Fruit fly (Drosophila melanogaster) whole organism, embryonic: ENCODE results near the gene tra.

ENCODE experiments used
- CG10147 ChIP-seq: fragments of 200-800 bp; sonication (Bioruptor generic); optimal IDR thresholded peaks from 2 replicates; lab custom pipeline; 2019; ENCODE audit warnings: missing biosample characterization, mild to moderate bottlenecking, missing genetic modification characterization, moderate library complexity
- CG10274 ChIP-seq: fragments of 200-800 bp; sonication (Bioruptor generic); optimal IDR thresholded peaks from 3 replicates; lab custom pipeline; 2017; ENCODE audit warnings: missing biosample characterization, mild to moderate bottlenecking, missing genetic modification characterization
- CG11093 ChIP-seq: fragments of 200-800 bp; sonication (Bioruptor generic); IDR thresholded peaks from 3 replicates; pipeline ENCODE4 v1.3.6; 2022; ENCODE audit warnings: missing biosample characterization, missing genetic modification characterization
- CG14014 ChIP-seq: fragments of 200-800 bp; sonication (Bioruptor generic); IDR thresholded peaks from 2 replicates; pipeline ENCODE4 v1.3.6; 2022; ENCODE audit warnings: missing biosample characterization, missing genetic modification characterization
- CG14667 ChIP-seq: fragments of 200-800 bp; sonication (Bioruptor generic); IDR thresholded peaks from 2 replicates; pipeline ENCODE4 v1.3.6; 2022; ENCODE audit warnings: missing biosample characterization, missing genetic modification characterization
- CG15601 ChIP-seq: fragments of 200-800 bp; sonication (Bioruptor generic); optimal IDR thresholded peaks from 3 replicates; lab custom pipeline; 2019; ENCODE audit warnings: missing biosample characterization, mild to moderate bottlenecking, missing genetic modification characterization, moderate library complexity
- CG18764 ChIP-seq: fragments of 200-800 bp; sonication (Bioruptor generic); optimal IDR thresholded peaks from 3 replicates; lab custom pipeline; 2016; ENCODE audit warnings: missing biosample characterization, missing genetic modification characterization
- CG2712 ChIP-seq: fragments of 200-800 bp; optimal IDR thresholded peaks from 3 replicates; lab custom pipeline; 2019; ENCODE audit warnings: missing biosample characterization, mild to moderate bottlenecking, missing genetic modification characterization, moderate library complexity
- CG30403 ChIP-seq: fragments of 200-800 bp; sonication (Bioruptor generic); optimal IDR thresholded peaks from 3 replicates; lab custom pipeline; 2016; ENCODE audit warnings: missing biosample characterization, missing genetic modification characterization
- CG3838 ChIP-seq: fragments of 200-800 bp; sonication (Bioruptor generic); optimal IDR thresholded peaks from 3 replicates; lab custom pipeline; 2016; ENCODE audit warnings: missing biosample characterization, missing genetic modification characterization
- CG3995 ChIP-seq: fragments of 200-800 bp; sonication (Bioruptor generic); optimal IDR thresholded peaks from 3 replicates; lab custom pipeline; 2016; ENCODE audit warnings: missing biosample characterization, missing genetic modification characterization
- CG4707 ChIP-seq: fragments of 200-800 bp; sonication (Bioruptor generic); optimal IDR thresholded peaks from 2 replicates; lab custom pipeline; 2018; ENCODE audit warnings: missing biosample characterization, mild to moderate bottlenecking, missing genetic modification characterization, moderate library complexity
- CG4730 ChIP-seq: fragments of 200-800 bp; sonication (Bioruptor generic); IDR thresholded peaks from 2 replicates; pipeline ENCODE4 v1.3.6; 2022; ENCODE audit warnings: missing biosample characterization, missing genetic modification characterization
- CG7372 ChIP-seq: fragments of 200-800 bp; sonication (Bioruptor generic); IDR thresholded peaks from 2 replicates; pipeline ENCODE4 v1.3.6; 2022; ENCODE audit warnings: missing biosample characterization, missing genetic modification characterization
- CG7928 ChIP-seq: fragments of 200-800 bp; sonication (Bioruptor generic); optimal IDR thresholded peaks from 2 replicates; lab custom pipeline; 2017; ENCODE audit warnings: missing biosample characterization, mild to moderate bottlenecking, missing genetic modification characterization
- CG9727 ChIP-seq: fragments of 200-800 bp; sonication (Bioruptor generic); optimal IDR thresholded peaks from 3 replicates; lab custom pipeline; 2017; ENCODE audit warnings: missing biosample characterization, mild to moderate bottlenecking, missing genetic modification characterization
- Dref ChIP-seq: fragments of 200-800 bp; sonication (Bioruptor generic); IDR thresholded peaks from 2 replicates; pipeline ENCODE4 v1.3.6; 2022; ENCODE audit warnings: missing biosample characterization, missing genetic modification characterization
- Drgx ChIP-seq: fragments of 200-800 bp; sonication (Bioruptor generic); IDR thresholded peaks from 2 replicates; pipeline ENCODE4 v1.3.6; 2022; ENCODE audit warnings: missing biosample characterization, missing genetic modification characterization
- H2.0 ChIP-seq: fragments of 200-800 bp; sonication (Bioruptor generic); IDR thresholded peaks from 2 replicates; pipeline ENCODE4 v1.3.6; 2022; ENCODE audit warnings: missing biosample characterization, missing genetic modification characterization
- HLHmδ ChIP-seq: fragments of 200-800 bp; sonication (Bioruptor generic); optimal IDR thresholded peaks from 2 replicates; lab custom pipeline; 2018; ENCODE audit warnings: missing biosample characterization, mild to moderate bottlenecking, missing genetic modification characterization, moderate library complexity
- HmgD ChIP-seq: fragments of 200-800 bp; sonication (Bioruptor generic); optimal IDR thresholded peaks from 3 replicates; lab custom pipeline; 2016; ENCODE audit warnings: missing biosample characterization, missing genetic modification characterization
- Lhr ChIP-seq: fragments of 200-800 bp; sonication (Bioruptor generic); optimal IDR thresholded peaks from 3 replicates; lab custom pipeline; 2017; ENCODE audit warnings: mild to moderate bottlenecking, missing biosample characterization, missing genetic modification reagents, missing genetic modification characterization
- NfI ChIP-seq: fragments of 200-800 bp; sonication (Bioruptor generic); optimal IDR thresholded peaks from 3 replicates; lab custom pipeline; 2018; ENCODE audit warnings: missing biosample characterization, mild to moderate bottlenecking, missing genetic modification characterization, moderate library complexity
- Oli ChIP-seq: fragments of 200-800 bp; sonication (Bioruptor generic); optimal IDR thresholded peaks from 2 replicates; lab custom pipeline; 2018; ENCODE audit warnings: missing biosample characterization, mild to moderate bottlenecking, missing genetic modification characterization, moderate library complexity
- Opbp ChIP-seq: fragments of 200-800 bp; sonication (Bioruptor generic); IDR thresholded peaks from 3 replicates; pipeline ENCODE4 v1.3.6; 2022; ENCODE audit warnings: missing biosample characterization, missing genetic modification characterization; ENCODE audit not compliant: partially characterized antibody
- Scr ChIP-seq: fragments of 200-800 bp; sonication (Bioruptor generic); IDR thresholded peaks from 2 replicates; pipeline ENCODE4 v1.3.6; 2022; ENCODE audit warnings: missing biosample characterization, missing genetic modification characterization; ENCODE audit not compliant: partially characterized antibody
- Sox100B ChIP-seq: fragments of 200-800 bp; sonication (Bioruptor generic); optimal IDR thresholded peaks from 3 replicates; lab custom pipeline; 2018; ENCODE audit warnings: missing biosample characterization, mild to moderate bottlenecking, missing genetic modification characterization
- Sry-δ ChIP-seq: fragments of 200-800 bp; sonication (Bioruptor generic); optimal IDR thresholded peaks from 2 replicates; lab custom pipeline; 2016; ENCODE audit warnings: missing biosample characterization, missing genetic modification characterization
- YL-1 ChIP-seq: fragments of 200-800 bp; sonication (Bioruptor generic); optimal IDR thresholded peaks from 3 replicates; lab custom pipeline; 2017; ENCODE audit warnings: missing biosample characterization, mild to moderate bottlenecking, missing genetic modification characterization
- ara ChIP-seq: fragments of 200-800 bp; sonication (Bioruptor generic); IDR thresholded peaks from 2 replicates; pipeline ENCODE4 v1.3.6; 2022; ENCODE audit warnings: missing biosample characterization, missing genetic modification characterization
- bigmax ChIP-seq: fragments of 200-800 bp; sonication (Bioruptor generic); optimal IDR thresholded peaks from 2 replicates; lab custom pipeline; 2018; ENCODE audit warnings: missing biosample characterization, mild to moderate bottlenecking, missing genetic modification characterization
- chif ChIP-seq, 2 experiments: fragments of 200-800 bp; sonication (Bioruptor generic); optimal IDR thresholded peaks; 3 replicates each; lab custom pipeline; 2016; ENCODE audit warnings: missing biosample characterization in 2 of 2, missing genetic modification characterization in 2 of 2
- crp ChIP-seq, 2 experiments: fragments of 200-800 bp; sonication (Bioruptor generic); optimal IDR thresholded peaks; 2 replicates in 1 of 2; 3 replicates in 1 of 2; lab custom pipeline; 2017; ENCODE audit warnings: missing biosample characterization in 2 of 2, missing genetic modification characterization in 2 of 2, mild to moderate bottlenecking in 1 of 2, moderate library complexity in 1 of 2
- fd96Cb ChIP-seq: fragments of 200-800 bp; sonication (Bioruptor generic); optimal IDR thresholded peaks from 2 replicates; lab custom pipeline; 2018; ENCODE audit warnings: missing biosample characterization, mild to moderate bottlenecking, missing genetic modification characterization, moderate library complexity
- fru ChIP-seq: fragments of >200 bp; optimal IDR thresholded peaks from 2 replicates; lab custom pipeline; 2017
- ftz-f1 ChIP-seq: fragments of 200-800 bp; sonication (Bioruptor generic); optimal IDR thresholded peaks from 2 replicates; lab custom pipeline; 2016; ENCODE audit warnings: missing biosample characterization, missing genetic modification characterization
- gcm ChIP-seq: fragments of 200-800 bp; sonication (Bioruptor generic); optimal IDR thresholded peaks from 2 replicates; lab custom pipeline; 2019; ENCODE audit warnings: missing biosample characterization, mild to moderate bottlenecking, missing genetic modification characterization, moderate library complexity
- knrl ChIP-seq: fragments of 200-800 bp; sonication (Bioruptor generic); IDR thresholded peaks from 3 replicates; pipeline ENCODE4 v1.3.6; 2022; ENCODE audit warnings: missing biosample characterization, missing genetic modification characterization; ENCODE audit not compliant: partially characterized antibody
- nerfin-1 ChIP-seq: fragments of 200-800 bp; sonication (Bioruptor generic); optimal IDR thresholded peaks from 3 replicates; lab custom pipeline; 2019; ENCODE audit warnings: missing biosample characterization, mild to moderate bottlenecking, missing genetic modification characterization, moderate library complexity
- org-1 ChIP-seq: fragments of 200-800 bp; sonication (Bioruptor generic); optimal IDR thresholded peaks from 2 replicates; lab custom pipeline; 2017; ENCODE audit warnings: missing biosample characterization, missing genetic modification characterization
- otp ChIP-seq: fragments of 200-800 bp; sonication (Bioruptor generic); IDR thresholded peaks from 3 replicates; pipeline ENCODE4, ENCODE4 v1.3.6; 2022; ENCODE audit warnings: missing biosample characterization, missing genetic modification characterization
- phol ChIP-seq: fragments of 200-800 bp; sonication (Bioruptor generic); optimal IDR thresholded peaks from 3 replicates; lab custom pipeline; 2018; ENCODE audit warnings: missing biosample characterization, mild to moderate bottlenecking, missing genetic modification characterization, moderate library complexity
- pnt ChIP-seq: fragments of 200-800 bp; sonication (Bioruptor generic); optimal IDR thresholded peaks from 3 replicates; lab custom pipeline; 2016; ENCODE audit warnings: missing biosample characterization, missing genetic modification characterization
- row ChIP-seq: fragments of 200-800 bp; sonication (Bioruptor generic); IDR thresholded peaks from 3 replicates; pipeline ENCODE4 v1.3.6; 2022; ENCODE audit warnings: missing biosample characterization, missing genetic modification characterization
- scrt ChIP-seq: fragments of 200-800 bp; sonication (Bioruptor generic); optimal IDR thresholded peaks from 2 replicates; lab custom pipeline; 2018; ENCODE audit warnings: missing biosample characterization, mild to moderate bottlenecking, missing genetic modification characterization, moderate library complexity
- slbo ChIP-seq: fragments of 200-800 bp; sonication (Bioruptor generic); IDR thresholded peaks from 2 replicates; pipeline ENCODE4 v1.3.6; 2022; ENCODE audit warnings: missing biosample characterization, missing genetic modification characterization
- sna ChIP-seq: fragments of 200-800 bp; sonication (Bioruptor generic); IDR thresholded peaks from 2 replicates; pipeline ENCODE4 v1.3.6; 2022; ENCODE audit warnings: missing biosample characterization, missing genetic modification characterization; ENCODE audit not compliant: partially characterized antibody
- sr ChIP-seq: fragments of 200-800 bp; sonication (Bioruptor generic); IDR thresholded peaks from 3 replicates; pipeline ENCODE4 v1.3.6; 2022; ENCODE audit warnings: missing biosample characterization, missing genetic modification characterization
- stwl ChIP-seq: fragments of 200-800 bp; sonication (Bioruptor generic); optimal IDR thresholded peaks from 3 replicates; lab custom pipeline; 2018; ENCODE audit warnings: missing biosample characterization, mild to moderate bottlenecking, missing genetic modification characterization, moderate library complexity
- tx ChIP-seq: fragments of 200-800 bp; sonication (Bioruptor generic); optimal IDR thresholded peaks from 2 replicates; lab custom pipeline; 2016; ENCODE audit warnings: missing biosample characterization, missing genetic modification characterization

Gene tra

dm6 chr3L:16584074-16584578 lies 6.7 kb downstream of the tra start, which contains the start of gene UQCR-C2 (continued):
- TF ChIP-seq scrt (GFP tag; lab: Kevin White, UChicago) = no peak
- TF ChIP-seq CG14014 (GFP tag; lab: Robert Waterston, UW) = peak; percentile 19; the same call in 1 of the 2 replicates
- TF ChIP-seq row (GFP tag; lab: Robert Waterston, UW) = peak; percentile 92
- peak; percentile 46 for TF ChIP-seq phol
- TF ChIP-seq YL-1 (GFP tag; lab: Kevin White, UChicago) = peak; percentile 92
- peak; percentile 37 for TF ChIP-seq Dref (GFP tag; lab: Robert Waterston, UW)
- no peak for TF ChIP-seq tx (GFP tag; lab: Kevin White, UChicago)
- TF ChIP-seq H2.0 (GFP tag; lab: Robert Waterston, UW) = no peak
- TF ChIP-seq CG18764 (GFP tag; lab: Kevin White, UChicago) = no peak
- no peak for TF ChIP-seq Sox100B (GFP tag; lab: Kevin White, UChicago)
- TF ChIP-seq org-1 (GFP tag; lab: Kevin White, UChicago) = no peak
- no peak for TF ChIP-seq CG4707
- TF ChIP-seq gcm (GFP tag; lab: Kevin White, UChicago) = no peak
- peak; percentile 8 for TF ChIP-seq NfI
- peak; percentile 14 for TF ChIP-seq CG15601 (tag; lab: Kevin White, UChicago)
- TF ChIP-seq pnt (GFP tag; lab: Kevin White, UChicago) = no peak
- peak in 1 of 2 experiments; percentile 83 for TF ChIP-seq crp (GFP tag; optimal IDR thresholded peaks at IDR 0.05; lab: Kevin White, UChicago)
- no peak for TF ChIP-seq chif (GFP tag; optimal IDR thresholded peaks at IDR 0.05; lab: Kevin White, UChicago)
- TF ChIP-seq knrl = peak; percentile 35; the same call in 1 of the 3 replicates
- TF ChIP-seq Drgx = no peak
- TF ChIP-seq CG3995 (GFP tag; lab: Kevin White, UChicago) = peak; percentile 100
- no peak for TF ChIP-seq HLHmδ (GFP tag; lab: Kevin White, UChicago)
- peak; percentile 44; the same call in 1 of the 2 replicates for TF ChIP-seq sna (GFP tag; lab: Robert Waterston, UW)
- no peak for TF ChIP-seq fd96Cb (tag; lab: Kevin White, UChicago)
- TF ChIP-seq ara (GFP tag; lab: Robert Waterston, UW) = no peak
- TF ChIP-seq bigmax (GFP tag; lab: Kevin White, UChicago) = peak; percentile 86
- TF ChIP-seq Sry-δ (GFP tag; lab: Kevin White, UChicago) = peak; percentile 67
- peak; percentile 42; the same call in 1 of the 3 replicates for TF ChIP-seq Opbp (GFP tag; lab: Robert Waterston, UW)
- TF ChIP-seq sr (GFP tag; lab: Robert Waterston, UW) = no peak
- no peak for TF ChIP-seq fru (lab: Kevin White, UChicago)
- no peak for TF ChIP-seq CG14667 (GFP tag; lab: Robert Waterston, UW)
- peak; percentile 25 for TF ChIP-seq Scr (GFP tag; lab: Robert Waterston, UW)
- TF ChIP-seq CG7372 (GFP tag; lab: Robert Waterston, UW) = no peak
- TF ChIP-seq CG9727 (GFP tag; lab: Kevin White, UChicago) = peak; percentile 20
- TF ChIP-seq nerfin-1 = peak; percentile 20
- no peak for TF ChIP-seq Oli (tag; lab: Kevin White, UChicago)
- TF ChIP-seq CG11093 (GFP tag; lab: Robert Waterston, UW) = no peak
- TF ChIP-seq CG2712 (tag; lab: Kevin White, UChicago) = peak; percentile 45
- TF ChIP-seq ftz-f1 (GFP tag; lab: Kevin White, UChicago) = peak; percentile 18
- TF ChIP-seq Lhr (GFP tag; lab: Kevin White, UChicago) = peak; percentile 51
- TF ChIP-seq CG7928 = peak; percentile 37
- TF ChIP-seq CG30403 = peak; percentile 8
- no peak for TF ChIP-seq CG3838 (GFP tag; lab: Kevin White, UChicago)
- peak; percentile 19 for TF ChIP-seq CG10147 (GFP tag; lab: Kevin White, UChicago)
- peak; percentile 71 for TF ChIP-seq stwl (tag; lab: Kevin White, UChicago)
- TF ChIP-seq CG4730 (GFP tag; lab: Robert Waterston, UW) = no peak
- TF ChIP-seq otp = no peak
- peak; percentile 14 for TF ChIP-seq HmgD (GFP tag; lab: Kevin White, UChicago)
- no peak for TF ChIP-seq CG10274 (GFP tag; lab: Kevin White, UChicago)
- peak; percentile 17; the same call in 1 of the 2 replicates for TF ChIP-seq slbo (GFP tag; lab: Robert Waterston, UW)
